Worm (Caenorhabditis elegans) whole organism, young adult: ENCODE data around the gene ZK813.7.

ENCODE experiments used
- akir-1 ChIP-seq: fragments of 200-800 bp; sonication (Bioruptor generic); optimal IDR thresholded peaks from 2 replicates; lab custom pipeline; 2018; ENCODE audit warnings: mild to moderate bottlenecking, missing genetic modification characterization, moderate library complexity, missing compliant biosample characterization
- ama-1 ChIP-seq, 3 experiments: fragments of 150-350 bp in 1 of 3; sonication (generic microtip) in 2 of 3; optimal IDR thresholded peaks; 2 replicates each; lab custom pipeline; 2014 to 2018; ENCODE audit warnings: missing biosample characterization in 2 of 3, missing genetic modification characterization in 2 of 3, missing genetic modification reagents in 2 of 3
- atf-7 ChIP-seq: sonication (generic microtip); optimal IDR thresholded peaks from 2 replicates; lab custom pipeline; 2017; ENCODE audit warnings: mild to moderate bottlenecking, missing genetic modification characterization, missing compliant biosample characterization
- gei-17 ChIP-seq: fragments of 200-800 bp; sonication (Bioruptor generic); optimal IDR thresholded peaks from 2 replicates; lab custom pipeline; 2018; ENCODE audit warnings: mild to moderate bottlenecking, missing genetic modification characterization, missing compliant biosample characterization
- lin-54 ChIP-seq: fragments of 200-800 bp; sonication (Bioruptor generic); optimal IDR thresholded peaks from 2 replicates; lab custom pipeline; 2018; ENCODE audit warnings: mild to moderate bottlenecking, missing genetic modification characterization, missing compliant biosample characterization
- pha-4 ChIP-seq: fragments of 150-350 bp; sonication (generic microtip); optimal IDR thresholded peaks from 2 replicates; lab custom pipeline; 2014; ENCODE audit warnings: missing biosample characterization, missing genetic modification reagents, missing genetic modification characterization
- sea-2 ChIP-seq: fragments of 200-800 bp; sonication (Bioruptor generic); IDR thresholded peaks from 2 replicates; pipeline ENCODE4 v1.3.6; 2022; ENCODE audit warnings: missing genetic modification characterization, missing compliant biosample characterization

DNA sequence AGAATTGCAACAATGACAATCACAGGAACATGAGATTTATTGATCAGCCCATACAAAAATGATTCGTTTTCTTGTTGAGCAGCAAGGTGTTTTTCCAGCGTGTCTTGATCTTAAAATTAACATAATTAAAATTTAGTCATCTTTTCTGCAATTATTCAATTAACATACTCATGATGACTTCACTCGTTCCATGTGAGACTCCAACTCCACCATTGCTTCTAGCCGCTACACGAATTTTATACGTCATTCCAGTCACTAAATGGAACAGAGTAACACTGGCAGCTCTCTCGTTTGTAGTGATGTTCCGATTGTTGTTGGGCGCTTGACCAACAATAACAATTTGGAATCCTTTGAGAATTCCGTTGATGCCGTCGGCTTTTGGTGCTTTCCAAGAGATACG lies 9.3 kb downstream of the ZK813.7 start:
- TF ChIP-seq atf-7, result no peak
- no peak for TF ChIP-seq sea-2 (GFP tag; lab: Robert Waterston, UW)
- TF ChIP-seq ama-1 (optimal IDR thresholded peaks at IDR 0.05; lab: Kevin White, UChicago), result no peak
- no peak for TF ChIP-seq ama-1 (GFP tag; optimal IDR thresholded peaks at IDR 0.05; lab: Kevin White, UChicago)
- no peak for TF ChIP-seq pha-4 (tag; lab: Kevin White, UChicago)
- no peak for TF ChIP-seq lin-54 (GFP tag; lab: Kevin White, UChicago)
- no peak for TF ChIP-seq akir-1 (GFP tag; lab: Kevin White, UChicago)
- TF ChIP-seq gei-17 (GFP tag; lab: Kevin White, UChicago), result no peak
